Worm (Caenorhabditis elegans): ENCODE results near the gene W07G4.2.
A peak's percentile ranks its signal among the peaks of the same experiment; 100 is the strongest.

The W07G4.2 gene

ce11 chrV:13003378-13003777 lies 33.0 kb downstream of the W07G4.2 start (continued):
- TF ChIP-seq ceh-20 (GFP tag; IDR thresholded peaks at IDR 0.05): peak; percentile 78
- peak; percentile 65 for TF ChIP-seq F49E8.2 (tag; optimal IDR thresholded peaks at IDR 0.05; ENCODE audit: borderline replicate concordance)
- TF ChIP-seq hlh-30 (tag; optimal IDR thresholded peaks at IDR 0.05; ENCODE audit: insufficient read depth): peak; percentile 56
- peak; percentile 28 for TF ChIP-seq aly-2 (tag; optimal IDR thresholded peaks at IDR 0.05)
- peak; percentile 53 for TF ChIP-seq zip-2 (tag; optimal IDR thresholded peaks at IDR 0.05)
- TF ChIP-seq mes-2 (tag; optimal IDR thresholded peaks at IDR 0.05; ENCODE audit: poor library complexity, severe bottlenecking): peak; percentile 76
- 0 out of 2 replicates have a peak, but pooled peaks have one; percentile 48 for TF ChIP-seq nhr-42 (GFP tag; IDR thresholded peaks at IDR 0.05)
- TF ChIP-seq Y105C5A.15 (GFP tag; IDR thresholded peaks at IDR 0.05): peak; percentile 85
- no peak for TF ChIP-seq nhr-11 (tag; optimal IDR thresholded peaks at IDR 0.05)

- TF ChIP-seq nhr-28 (tag; optimal IDR thresholded peaks at IDR 0.05): peak; percentile 35
- TF ChIP-seq nhr-77 (tag; optimal IDR thresholded peaks at IDR 0.05): peak; percentile 21
- peak; percentile 33 for TF ChIP-seq hlh-11 (tag; optimal IDR thresholded peaks at IDR 0.05)
- no peak for TF ChIP-seq aha-1 (tag)
- no peak for TF ChIP-seq zip-2 (tag; optimal IDR thresholded peaks at IDR 0.05)
- TF ChIP-seq pha-4 (GFP tag; IDR thresholded peaks at IDR 0.05): no peak
- no peak for TF ChIP-seq pha-4 (tag; optimal IDR thresholded peaks at IDR 0.05)
- no peak for TF ChIP-seq fkh-10 (GFP tag; optimal IDR thresholded peaks at IDR 0.05)
- TF ChIP-seq pqm-1 (tag; optimal IDR thresholded peaks at IDR 0.05): peak; percentile 19
- TF ChIP-seq zfp-3 (GFP tag; conservative IDR thresholded peaks at IDR 0.05): no peak
- TF ChIP-seq lim-7 (GFP tag; IDR thresholded peaks at IDR 0.05): no peak
- TF ChIP-seq daf-16 (GFP tag; optimal IDR thresholded peaks at IDR 0.05): no peak
- peak; percentile 69 for TF ChIP-seq daf-16 (tag; optimal IDR thresholded peaks at IDR 0.05)
- no peak for TF ChIP-seq daf-12 (tag; optimal IDR thresholded peaks at IDR 0.05)
- no peak for TF ChIP-seq F26F4.8 (GFP tag; conservative IDR thresholded peaks at IDR 0.05)
- 0 out of 2 replicates have a peak, but pooled peaks have one; percentile 10 for TF ChIP-seq lin-1 (GFP tag; IDR thresholded peaks at IDR 0.05)
- TF ChIP-seq cey-2 (tag; optimal IDR thresholded peaks at IDR 0.05; ENCODE audit: borderline replicate concordance, insufficient read depth): no peak
- TF ChIP-seq dve-1 (tag; optimal IDR thresholded peaks at IDR 0.05; ENCODE audit: insufficient read depth): peak; percentile 60
- no peak for TF ChIP-seq ceh-62 (tag; optimal IDR thresholded peaks at IDR 0.05)
- no peak for TF ChIP-seq php-3 (GFP tag; IDR thresholded peaks at IDR 0.05)
- no peak for TF ChIP-seq nhr-6 (tag; optimal IDR thresholded peaks at IDR 0.05)
- TF ChIP-seq dmd-6 (GFP tag; IDR thresholded peaks at IDR 0.05): peak; percentile 46
- TF ChIP-seq saeg-2 (GFP tag; IDR thresholded peaks at IDR 0.05): 0 out of 2 replicates have a peak, but pooled peaks have one; percentile 30
- no peak for TF ChIP-seq ces-1 (GFP tag; optimal IDR thresholded peaks at IDR 0.05)
Observed at ce11 chrV:13002070-13002469, 34.3 kb downstream of the W07G4.2 start, which contains the start of gene inft-2. Gene inft-2 (plus strand): TSS chrV:13002317.

ce11 chrV:13000068-13000467 lies 36.3 kb downstream of the W07G4.2 start:
- TF ChIP-seq dve-1 (tag; optimal IDR thresholded peaks at IDR 0.05; ENCODE audit: insufficient read depth): no peak
- no peak for TF ChIP-seq ceh-62 (tag; optimal IDR thresholded peaks at IDR 0.05)
- TF ChIP-seq unc-130 (GFP tag; optimal IDR thresholded peaks at IDR 0.05): peak; percentile 73
- peak; percentile 70 for TF ChIP-seq Y48G9A.11 (GFP tag; IDR thresholded peaks at IDR 0.05)
- TF ChIP-seq F49E8.2 (tag; optimal IDR thresholded peaks at IDR 0.05; ENCODE audit: borderline replicate concordance): peak; percentile 38

- TF ChIP-seq daf-12 (tag; optimal IDR thresholded peaks at IDR 0.05) (no peak), madf-5 (GFP tag; IDR thresholded peaks at IDR 0.05) (no peak), ceh-20 (GFP tag; IDR thresholded peaks at IDR 0.05) (no peak), vab-7 (GFP tag; IDR thresholded peaks at IDR 0.05) (no peak), sdz-12 (GFP tag; optimal IDR thresholded peaks at IDR 0.05) (no peak), tra-1 (GFP tag; IDR thresholded peaks at IDR 0.05) (no peak), T20F7.1 (GFP tag; optimal IDR thresholded peaks at IDR 0.05) (no peak), nhr-76 (tag; optimal IDR thresholded peaks at IDR 0.05) (no peak), unc-62 (GFP tag; optimal IDR thresholded peaks at IDR 0.05 in 1 of 2) (no peak), unc-62 (tag; optimal IDR thresholded peaks at IDR 0.05) (no peak), ZK337.2 (GFP tag; IDR thresholded peaks at IDR 0.05) (no peak), dmd-8 (GFP tag; IDR thresholded peaks at IDR 0.05) (no peak), hlh-11 (tag; optimal IDR thresholded peaks at IDR 0.05) (no peak), cey-2 (tag; optimal IDR thresholded peaks at IDR 0.05; ENCODE audit: borderline replicate concordance, insufficient read depth) (no peak), mdt-29 (GFP tag; IDR thresholded peaks at IDR 0.05) (no peak), F49E8.2 (tag; optimal IDR thresholded peaks at IDR 0.05; ENCODE audit: borderline replicate concordance) (no peak), Y75B8A.6 (GFP tag; IDR thresholded peaks at IDR 0.05) (no peak), Y5F2A.4 (GFP tag; optimal IDR thresholded peaks at IDR 0.05) (no peak)
Observed at ce11 chrV:12999559-12999958, 36.8 kb downstream of the W07G4.2 start, which contains the start of gene far-4. Gene far-4 (minus strand): TSS chrV:12999659.

Data from whole organism, L4 larva.